Worm (Caenorhabditis elegans): ENCODE results near the gene spt-4.
A peak's percentile ranks its signal among the peaks of the same experiment; 100 is the strongest.

spt-4 gene

ce11 chrIII:23862-24261 lies 45.7 kb downstream of the spt-4 start, which contains the start of gene H10E21.5:
Gene H10E21.5, minus strand, starts transcription at chrIII:23962.
- TF ChIP-seq hlh-1 (tag; optimal IDR thresholded peaks at IDR 0.05) (no peak), sem-2 (GFP tag; optimal IDR thresholded peaks at IDR 0.05) (no peak), lin-32 (GFP tag; optimal IDR thresholded peaks at IDR 0.05) (no peak), M03D4.4 (tag; optimal IDR thresholded peaks at IDR 0.05) (no peak), blmp-1 (tag; optimal IDR thresholded peaks at IDR 0.05) (no peak), sptf-1 (tag; optimal IDR thresholded peaks at IDR 0.05) (no peak), bed-3 (GFP tag; optimal IDR thresholded peaks at IDR 0.05) (no peak), ces-1 (GFP tag; optimal IDR thresholded peaks at IDR 0.05) (no peak), nhr-237 (tag; optimal IDR thresholded peaks at IDR 0.05) (no peak), elt-1 (tag; optimal IDR thresholded peaks at IDR 0.05; ENCODE audit: borderline replicate concordance, insufficient read depth) (no peak), unc-120 (tag; optimal IDR thresholded peaks at IDR 0.05; ENCODE audit: poor library complexity, severe bottlenecking) (no peak), nhr-2 (tag; optimal IDR thresholded peaks at IDR 0.05) (no peak), lsy-2 (tag; optimal IDR thresholded peaks at IDR 0.05) (no peak), lin-13 (tag; optimal IDR thresholded peaks at IDR 0.05) (no peak), ztf-11 (tag; optimal IDR thresholded peaks at IDR 0.05) (no peak), ham-2 (GFP tag; optimal IDR thresholded peaks at IDR 0.05) (no peak), cnd-1 (tag; optimal IDR thresholded peaks at IDR 0.05) (no peak), tbx-8 (GFP tag; optimal IDR thresholded peaks at IDR 0.05) (no peak)

DNA sequence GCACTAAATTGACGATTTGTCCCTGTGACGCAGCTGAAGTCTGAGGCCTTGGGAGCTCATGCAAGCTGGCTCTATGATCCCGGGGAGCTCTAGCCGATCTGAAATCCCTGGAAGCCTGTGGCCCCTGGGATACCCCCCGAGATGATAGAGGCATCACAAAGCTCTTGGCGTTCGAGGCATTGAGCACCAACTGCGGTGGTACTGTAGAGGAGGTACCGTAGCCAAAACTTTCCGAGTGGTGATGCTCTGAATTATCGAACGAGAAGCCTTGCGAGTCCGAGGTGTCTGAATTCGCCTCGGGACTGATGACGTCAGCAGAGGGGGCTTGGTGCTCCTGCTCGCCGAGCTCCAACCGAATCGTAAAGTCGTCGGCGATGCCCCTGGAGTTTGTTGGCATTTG lies 48.3 kb downstream of the spt-4 start:
- TF ChIP-seq nhr-2 (tag; optimal IDR thresholded peaks at IDR 0.05), result no peak
- TF ChIP-seq flh-1 (GFP tag; optimal IDR thresholded peaks at IDR 0.05), result no peak
- TF ChIP-seq drap-1 (GFP tag; optimal IDR thresholded peaks at IDR 0.05), result no peak
- TF ChIP-seq nhr-237 (tag; optimal IDR thresholded peaks at IDR 0.05), result no peak
- no peak for TF ChIP-seq lin-32 (GFP tag; optimal IDR thresholded peaks at IDR 0.05)
- TF ChIP-seq pha-4 (tag; optimal IDR thresholded peaks at IDR 0.05), result no peak
- no peak for TF ChIP-seq sem-2 (GFP tag; optimal IDR thresholded peaks at IDR 0.05)
- TF ChIP-seq elt-1 (tag; optimal IDR thresholded peaks at IDR 0.05; ENCODE audit: borderline replicate concordance, insufficient read depth), result no peak
- no peak for TF ChIP-seq lsy-2 (tag; optimal IDR thresholded peaks at IDR 0.05)
- TF ChIP-seq mep-1 (tag; optimal IDR thresholded peaks at IDR 0.05), result no peak
- no peak for TF ChIP-seq elt-3 (tag; optimal IDR thresholded peaks at IDR 0.05)
- TF ChIP-seq ztf-11 (tag; optimal IDR thresholded peaks at IDR 0.05), result no peak
- TF ChIP-seq snpc-4 (tag; optimal IDR thresholded peaks at IDR 0.05), result no peak
- TF ChIP-seq M03D4.4 (tag; optimal IDR thresholded peaks at IDR 0.05), result no peak
- no peak for TF ChIP-seq mab-5 (tag; optimal IDR thresholded peaks at IDR 0.05)
- no peak for TF ChIP-seq unc-120 (tag; optimal IDR thresholded peaks at IDR 0.05; ENCODE audit: poor library complexity, severe bottlenecking)
- no peak for TF ChIP-seq nhr-28 (tag; optimal IDR thresholded peaks at IDR 0.05)
- TF ChIP-seq ham-2 (GFP tag; optimal IDR thresholded peaks at IDR 0.05), result no peak
- no peak for TF ChIP-seq ceh-39 (tag; optimal IDR thresholded peaks at IDR 0.05)
- no peak for TF ChIP-seq lin-13 (tag; optimal IDR thresholded peaks at IDR 0.05)

- no peak for TF ChIP-seq lin-32 (GFP tag; optimal IDR thresholded peaks at IDR 0.05)
- TF ChIP-seq ces-1 (GFP tag; optimal IDR thresholded peaks at IDR 0.05), result no peak
- TF ChIP-seq zip-8 (tag; optimal IDR thresholded peaks at IDR 0.05), result peak; percentile 31
- no peak for TF ChIP-seq drap-1 (GFP tag; optimal IDR thresholded peaks at IDR 0.05)
- TF ChIP-seq sem-2 (GFP tag; optimal IDR thresholded peaks at IDR 0.05), result no peak
- TF ChIP-seq lsy-2 (tag; optimal IDR thresholded peaks at IDR 0.05), result no peak
- TF ChIP-seq lin-13 (tag; optimal IDR thresholded peaks at IDR 0.05), result no peak
- no peak for TF ChIP-seq ceh-39 (tag; optimal IDR thresholded peaks at IDR 0.05)
These were observed 50.0 kb downstream of the spt-4 start, which contains the start of gene H10E21.4 for ce11 chrIII:19509-19908. Gene H10E21.4, minus strand, starts transcription at chrIII:19675.
